Fruit fly (Drosophila melanogaster) whole organism, pupa: ENCODE data around the gene Acp36DE.

Source experiments
- CG13204 ChIP-seq: fragments of 200-800 bp; sonication (Bioruptor generic); optimal IDR thresholded peaks from 2 replicates; lab custom pipeline; 2018; ENCODE audit warnings: missing biosample characterization, mild to moderate bottlenecking, missing genetic modification characterization, moderate library complexity
- CG15710 ChIP-seq: fragments of 200-800 bp; sonication (Bioruptor generic); optimal IDR thresholded peaks from 2 replicates; lab custom pipeline; 2018; ENCODE audit warnings: missing biosample characterization, mild to moderate bottlenecking, missing genetic modification characterization, moderate library complexity
- CG8301 ChIP-seq: fragments of 200-800 bp; sonication (Bioruptor generic); optimal IDR thresholded peaks from 2 replicates; lab custom pipeline; 2018; ENCODE audit warnings: missing biosample characterization, mild to moderate bottlenecking, missing genetic modification characterization
- EcR ChIP-seq: fragments of 200-800 bp; sonication (Bioruptor generic); optimal IDR thresholded peaks from 3 replicates; lab custom pipeline; 2019; ENCODE audit warnings: missing biosample characterization, missing genetic modification characterization, mild to moderate bottlenecking, moderate library complexity, missing genetic modification reagents
- Snoo ChIP-seq: fragments of 200-800 bp; sonication (Bioruptor generic); optimal IDR thresholded peaks from 3 replicates; lab custom pipeline; 2017; ENCODE audit warnings: missing biosample characterization, mild to moderate bottlenecking, missing genetic modification characterization, inconsistent platforms
- fd96Ca ChIP-seq: fragments of 200-800 bp; sonication (Bioruptor generic); IDR thresholded peaks from 3 replicates; pipeline ENCODE4 v1.3.6; 2022; ENCODE audit warnings: missing biosample characterization, missing genetic modification characterization
- gl ChIP-seq: fragments of 200-800 bp; sonication (Bioruptor generic); optimal IDR thresholded peaks from 2 replicates; lab custom pipeline; 2018; ENCODE audit warnings: missing biosample characterization, mild to moderate bottlenecking, missing genetic modification characterization

dm6 chr2L:18358928-18359327 is at the start of gene Acp36DE:
- TF ChIP-seq gl (tag; lab: Kevin White, UChicago) (no peak), CG8301 (tag; lab: Kevin White, UChicago) (no peak), fd96Ca (GFP tag; lab: Robert Waterston, UW) (no peak), EcR (GFP tag; lab: Kevin White, UChicago) (no peak), CG13204 (GFP tag; lab: Kevin White, UChicago) (no peak), Snoo (tag; lab: Kevin White, UChicago) (no peak), CG15710 (tag; lab: Kevin White, UChicago) (no peak)
